Worm (Caenorhabditis elegans) whole organism, mixed stage, embryonic: Measurements from ENCODE around the gene D2062.5.
"Not testable (repeated sequence)": the region's sequence is repeated elsewhere in the genome, so short reads cannot be mapped to it uniquely, and the experiment has no call there.

Experiments
- M03D4.4 ChIP-seq: sonication (generic microtip); optimal IDR thresholded peaks from 2 replicates; lab custom pipeline; 2017; ENCODE audit warnings: mild to moderate bottlenecking, missing genetic modification characterization, missing compliant biosample characterization
- bed-3 ChIP-seq: fragments of 200-800 bp; sonication (Bioruptor generic); optimal IDR thresholded peaks from 3 replicates; lab custom pipeline; 2018; ENCODE audit warnings: mild to moderate bottlenecking, missing genetic modification characterization, moderate library complexity, missing compliant biosample characterization
- blmp-1 ChIP-seq: fragments of 150-350 bp; optimal IDR thresholded peaks from 2 replicates; lab custom pipeline; 2014; ENCODE audit warnings: missing biosample characterization, missing genetic modification characterization
- ceh-39 ChIP-seq: fragments of 150-350 bp; optimal IDR thresholded peaks from 2 replicates; lab custom pipeline; 2014; ENCODE audit warnings: missing biosample characterization, missing genetic modification characterization
- ceh-43 ChIP-seq: fragments of 200-800 bp; sonication (Bioruptor generic); optimal IDR thresholded peaks from 2 replicates; lab custom pipeline; 2018; ENCODE audit warnings: mild to moderate bottlenecking, missing genetic modification characterization, moderate library complexity, missing compliant biosample characterization
- ceh-83 ChIP-seq: fragments of 200-800 bp; sonication (Bioruptor generic); optimal IDR thresholded peaks from 2 replicates; lab custom pipeline; 2018; ENCODE audit warnings: mild to moderate bottlenecking, missing genetic modification characterization, missing compliant biosample characterization
- ces-1 ChIP-seq: fragments of 150-350 bp; optimal IDR thresholded peaks from 2 replicates; lab custom pipeline; 2014; ENCODE audit warnings: missing biosample characterization, missing genetic modification reagents, missing genetic modification characterization
- cnd-1 ChIP-seq: fragments of 200-800 bp; sonication (Bioruptor generic); optimal IDR thresholded peaks from 2 replicates; lab custom pipeline; 2018; ENCODE audit warnings: mild to moderate bottlenecking, missing genetic modification characterization, missing compliant biosample characterization
- drap-1 ChIP-seq: fragments of 200-800 bp; sonication (Bioruptor generic); optimal IDR thresholded peaks from 3 replicates; lab custom pipeline; 2018; ENCODE audit warnings: mild to moderate bottlenecking, missing genetic modification characterization, missing compliant biosample characterization
- elt-1 ChIP-seq: sonication (generic microtip); optimal IDR thresholded peaks from 2 replicates; lab custom pipeline; 2017; ENCODE audit warnings: missing genetic modification characterization, mild to moderate bottlenecking, missing compliant biosample characterization, antibody characterized with exemption, moderate library complexity, borderline replicate concordance; ENCODE audit not compliant: insufficient read depth
- elt-3 ChIP-seq: fragments of 150-350 bp; optimal IDR thresholded peaks from 2 replicates; lab custom pipeline; 2014; ENCODE audit warnings: missing biosample characterization, missing genetic modification characterization
- flh-1 ChIP-seq: fragments of 200-800 bp; sonication (Bioruptor generic); optimal IDR thresholded peaks from 2 replicates; lab custom pipeline; 2018; ENCODE audit warnings: mild to moderate bottlenecking, missing genetic modification characterization, moderate library complexity, missing compliant biosample characterization
- ham-2 ChIP-seq: fragments of 200-800 bp; sonication (Bioruptor generic); optimal IDR thresholded peaks from 2 replicates; lab custom pipeline; 2018; ENCODE audit warnings: mild to moderate bottlenecking, missing genetic modification characterization, missing compliant biosample characterization
- hlh-1 ChIP-seq: fragments of 150-350 bp; optimal IDR thresholded peaks from 2 replicates; lab custom pipeline; 2014; ENCODE audit warnings: missing biosample characterization, missing genetic modification reagents, missing genetic modification characterization
- lin-13 ChIP-seq: fragments of 150-350 bp; optimal IDR thresholded peaks from 2 replicates; lab custom pipeline; 2014; ENCODE audit warnings: missing biosample characterization, missing genetic modification characterization
- lsy-2 ChIP-seq: fragments of 150-350 bp; optimal IDR thresholded peaks from 2 replicates; lab custom pipeline; 2014; ENCODE audit warnings: missing biosample characterization, missing genetic modification characterization
- mab-5 ChIP-seq: fragments of 150-350 bp; optimal IDR thresholded peaks from 2 replicates; lab custom pipeline; 2014; ENCODE audit warnings: missing biosample characterization, missing genetic modification characterization
- mep-1 ChIP-seq: fragments of 150-350 bp; optimal IDR thresholded peaks from 2 replicates; lab custom pipeline; 2017; ENCODE audit warnings: missing biosample characterization, missing genetic modification reagents, missing genetic modification characterization, inconsistent platforms
- nhr-12 ChIP-seq: fragments of 150-350 bp; optimal IDR thresholded peaks from 2 replicates; lab custom pipeline; 2014; ENCODE audit warnings: missing biosample characterization, missing genetic modification characterization
- nhr-2 ChIP-seq: fragments of 150-350 bp; optimal IDR thresholded peaks from 2 replicates; lab custom pipeline; 2014; ENCODE audit warnings: missing biosample characterization, missing genetic modification characterization
- nhr-237 ChIP-seq: fragments of 150-350 bp; optimal IDR thresholded peaks from 2 replicates; lab custom pipeline; 2014; ENCODE audit warnings: missing biosample characterization, missing genetic modification characterization
- snpc-4 ChIP-seq: fragments of 150-350 bp; optimal IDR thresholded peaks from 2 replicates; lab custom pipeline; 2014; ENCODE audit warnings: missing biosample characterization, missing genetic modification characterization
- sptf-1 ChIP-seq: sonication (generic microtip); optimal IDR thresholded peaks from 2 replicates; lab custom pipeline; 2017; ENCODE audit warnings: mild to moderate bottlenecking, missing genetic modification characterization, moderate library complexity, missing compliant biosample characterization
- tbx-8 ChIP-seq: fragments of 200-800 bp; sonication (Bioruptor generic); optimal IDR thresholded peaks from 2 replicates; lab custom pipeline; 2018; ENCODE audit warnings: mild to moderate bottlenecking, missing genetic modification characterization, moderate library complexity, missing compliant biosample characterization
- unc-120 ChIP-seq: sonication (generic microtip); optimal IDR thresholded peaks from 2 replicates; lab custom pipeline; 2017; ENCODE audit warnings: missing genetic modification characterization, missing compliant biosample characterization; ENCODE audit not compliant: poor library complexity, severe bottlenecking
- unc-39 ChIP-seq: fragments of 150-350 bp; optimal IDR thresholded peaks from 2 replicates; lab custom pipeline; 2014; ENCODE audit warnings: missing biosample characterization, missing genetic modification characterization
- unc-62 ChIP-seq: fragments of 150-350 bp; optimal IDR thresholded peaks from 2 replicates; lab custom pipeline; 2014; ENCODE audit warnings: missing biosample characterization, missing genetic modification reagents, missing genetic modification characterization
- ztf-11 ChIP-seq: fragments of 150-350 bp; optimal IDR thresholded peaks from 2 replicates; lab custom pipeline; 2014; ENCODE audit warnings: missing biosample characterization, missing genetic modification characterization

D2062.5 gene

ce11 chrII:2644498-2644897 lies 21.9 kb downstream of the D2062.5 start, which contains the start of gene F22E5.11:
Gene F22E5.11 (minus strand): TSS chrII:2644598.
- no peak for TF ChIP-seq elt-3
- no peak for TF ChIP-seq hlh-1 (tag; lab: Kevin White, UChicago)
- no peak for TF ChIP-seq unc-62
- TF ChIP-seq ham-2 (GFP tag; lab: Kevin White, UChicago), result no peak
- TF ChIP-seq sptf-1 (tag; lab: Kevin White, UChicago), result no peak
- TF ChIP-seq M03D4.4, result no peak
- no peak for TF ChIP-seq nhr-12
- TF ChIP-seq lin-13 (tag; lab: Kevin White, UChicago), result no peak
- no peak for TF ChIP-seq elt-1 (tag; lab: Kevin White, UChicago)
- TF ChIP-seq mab-5 (tag; lab: Kevin White, UChicago), result no peak

DNA sequence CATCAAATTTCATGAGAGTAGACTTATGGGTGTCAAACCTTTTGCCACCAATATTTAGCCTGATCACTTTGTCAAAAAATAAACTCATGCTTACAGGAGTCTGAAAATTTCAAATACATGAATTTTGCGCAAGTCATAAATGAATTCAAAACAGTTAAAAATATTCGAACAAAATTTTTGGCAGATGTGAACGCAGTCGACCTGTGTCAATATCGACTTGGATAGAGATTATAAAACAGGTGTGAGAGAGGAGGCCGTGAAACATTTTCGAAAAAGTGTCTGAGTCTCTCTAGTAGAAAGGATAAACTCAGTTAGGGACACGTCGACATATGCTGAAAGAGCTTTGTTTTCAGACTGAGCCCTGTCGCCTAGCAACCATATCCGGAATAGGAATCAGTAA lies 24.2 kb downstream of the D2062.5 start, which contains the start of gene F22E5.12:
Gene F22E5.12 (minus strand): TSS at position 101 of the 400 bp plus-strand sequence.
- TF ChIP-seq M03D4.4; nhr-2; elt-1 (tag; lab: Kevin White, UChicago): not testable (repeated sequence)
- TF ChIP-seq, all 35 proteins: peak for 0; not testable (repeated sequence) for 35

DNA sequence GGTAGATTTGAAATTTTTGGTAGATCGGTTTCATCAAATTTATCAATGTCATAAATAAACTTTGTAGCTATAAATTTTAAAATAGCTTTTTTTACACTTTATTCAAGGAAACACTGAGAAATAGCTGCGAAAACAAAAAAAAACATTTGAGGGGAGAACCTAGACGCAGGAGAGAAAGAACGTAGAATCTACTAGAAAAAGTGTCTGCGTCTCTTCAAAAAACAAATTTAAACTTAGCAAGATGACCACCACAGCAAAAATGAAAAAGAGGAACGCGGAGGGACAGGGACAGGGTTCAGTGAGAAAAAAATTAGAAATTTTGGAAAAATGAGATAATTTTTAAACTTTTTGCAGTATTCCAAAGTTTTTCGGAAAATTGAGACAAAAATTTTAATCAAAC lies 26.4 kb downstream of the D2062.5 start:
- TF ChIP-seq ham-2 (GFP tag; lab: Kevin White, UChicago), result no peak
- no peak for TF ChIP-seq elt-1 (tag; lab: Kevin White, UChicago)
- no peak for TF ChIP-seq M03D4.4

ce11 chrII:2649539-2649938 lies 27.0 kb downstream of the D2062.5 start, which contains the start of the genes F22E5.13 and F22E5.6:
Gene F22E5.13 (minus strand): TSS chrII:2649639.
Gene F22E5.6 (plus strand): TSS chrII:2649835.
- no peak for TF ChIP-seq ces-1
- TF ChIP-seq, all 35 proteins: peak for 0

DNA sequence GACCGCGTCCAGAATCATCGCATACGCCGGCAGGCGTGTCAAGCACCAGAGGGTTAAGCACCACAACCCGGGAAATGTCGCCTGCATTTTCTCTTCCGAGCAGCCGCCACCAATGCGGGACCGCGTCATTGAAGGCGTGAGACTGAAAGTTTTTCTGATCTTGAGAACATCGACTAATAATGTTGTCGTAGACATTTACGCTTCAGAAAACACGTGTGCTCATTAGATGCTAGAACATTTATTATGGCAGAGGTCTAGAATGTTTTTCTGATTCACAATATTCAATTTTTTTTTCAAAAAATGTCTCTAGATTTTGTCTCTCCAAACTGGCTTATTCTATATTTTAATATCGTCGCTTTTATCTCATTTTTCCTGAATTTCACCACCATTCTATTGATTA lies 34.0 kb downstream of the D2062.5 start, which contains the start of gene sri-47:
Gene sri-47 (plus strand): TSS at position 301 of the 400 bp plus-strand sequence.
- TF ChIP-seq blmp-1 (tag; lab: Kevin White, UChicago) (no peak), ceh-83 (GFP tag; lab: Kevin White, UChicago) (no peak), bed-3 (GFP tag; lab: Kevin White, UChicago) (no peak), flh-1 (GFP tag; lab: Kevin White, UChicago) (no peak), M03D4.4 (no peak), ztf-11 (tag; lab: Kevin White, UChicago) (no peak), lsy-2 (tag; lab: Kevin White, UChicago) (no peak), mep-1 (tag; lab: Kevin White, UChicago) (no peak), unc-39 (no peak), ceh-39 (tag; lab: Kevin White, UChicago) (no peak), ces-1 (no peak), elt-1 (tag; lab: Kevin White, UChicago) (no peak)
- TF ChIP-seq, all 35 proteins: peak for 0

- TF ChIP-seq nhr-2 (no peak), unc-120 (tag; lab: Kevin White, UChicago) (no peak), snpc-4 (tag; lab: Kevin White, UChicago) (no peak), ham-2 (GFP tag; lab: Kevin White, UChicago) (no peak), ceh-39 (tag; lab: Kevin White, UChicago) (no peak), ceh-43 (GFP tag; lab: Kevin White, UChicago) (no peak), flh-1 (GFP tag; lab: Kevin White, UChicago) (no peak), drap-1 (GFP tag; lab: Kevin White, UChicago) (no peak), mep-1 (tag; lab: Kevin White, UChicago) (no peak), nhr-12 (no peak), tbx-8 (GFP tag; lab: Kevin White, UChicago) (no peak), ztf-11 (tag; lab: Kevin White, UChicago) (no peak), bed-3 (GFP tag; lab: Kevin White, UChicago) (no peak), nhr-237 (no peak), cnd-1 (tag; lab: Kevin White, UChicago) (no peak), blmp-1 (tag; lab: Kevin White, UChicago) (no peak), lsy-2 (tag; lab: Kevin White, UChicago) (no peak), ces-1 (no peak)
These were observed 36.8 kb downstream of the D2062.5 start, which contains the start of gene gcy-21 for ce11 chrII:2659364-2659763. Gene gcy-21 (plus strand): TSS chrII:2659664.
